Fruit fly (Drosophila melanogaster): Measurements from ENCODE around the gene Mst87F.

The Mst87F gene

DNA sequence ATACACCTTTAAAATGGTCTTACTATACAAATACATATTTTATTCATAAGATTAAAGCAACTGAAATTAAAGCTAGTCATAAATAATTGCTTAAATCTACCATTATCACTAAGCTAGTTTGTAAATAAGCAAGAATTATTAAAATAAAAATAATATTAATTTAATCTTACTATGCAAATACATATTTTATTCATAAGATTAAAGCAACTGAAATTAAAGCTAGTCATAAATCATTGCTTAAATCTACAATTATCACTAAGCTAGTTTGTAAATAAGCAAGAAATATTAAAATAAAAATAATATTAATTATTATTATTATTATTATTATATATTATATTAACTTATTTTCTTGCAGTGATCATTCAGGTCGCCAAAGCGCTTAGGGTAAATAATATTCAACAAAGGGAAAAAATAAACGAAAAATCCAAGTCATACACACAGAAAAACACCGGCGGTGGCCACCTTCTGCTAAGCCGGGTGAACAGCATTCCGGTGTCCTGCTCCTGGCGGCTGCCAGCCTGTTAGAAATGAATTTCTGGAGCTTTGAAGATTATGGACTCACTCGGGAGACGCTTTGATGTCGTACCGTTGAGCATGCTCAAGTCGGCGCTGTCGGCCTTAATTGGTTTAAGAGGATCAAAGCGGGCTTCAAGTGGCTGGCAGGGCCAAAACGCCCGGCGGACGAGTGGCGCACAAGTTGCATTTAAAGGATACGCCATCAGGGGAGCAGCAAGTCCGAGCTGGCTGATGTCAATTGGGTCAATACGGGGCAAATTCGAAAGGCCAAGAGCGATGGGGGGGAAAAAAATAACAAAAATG, 23.7 kb downstream of the Mst87F start (continued):
- TF ChIP-seq CG15011 (GFP tag; optimal IDR thresholded peaks at IDR 0.05) (no peak), CG33557 (GFP tag; optimal IDR thresholded peaks at IDR 0.05) (no peak), CG16813 (GFP tag; IDR thresholded peaks at IDR 0.05; ENCODE audit: partially characterized antibody) (no peak), Lpt (GFP tag; optimal IDR thresholded peaks at IDR 0.05) (no peak), sens (GFP tag) (peak; percentile 59), pb (GFP tag; optimal IDR thresholded peaks at IDR 0.05) (no peak), fd3F (GFP tag; optimal IDR thresholded peaks at IDR 0.05) (no peak), fd96Cb (tag; optimal IDR thresholded peaks at IDR 0.05) (peak; percentile 29), D19A (tag; optimal IDR thresholded peaks at IDR 0.05) (peak; percentile 79), Ets97D (GFP tag; optimal IDR thresholded peaks at IDR 0.05) (no peak), bigmax (GFP tag; optimal IDR thresholded peaks at IDR 0.05) (no peak), Sry-β (GFP tag; optimal IDR thresholded peaks at IDR 0.05) (no peak), CG32767 (GFP tag; IDR thresholded peaks at IDR 0.05) (no peak), sr (GFP tag; IDR thresholded peaks at IDR 0.05) (no peak), nerfin-2 (GFP tag; IDR thresholded peaks at IDR 0.05; ENCODE audit: partially characterized antibody) (no peak; the same call in 1 of the 2 replicates), CG2199 (GFP tag; IDR thresholded peaks at IDR 0.05) (no peak), CG2202 (tag; optimal IDR thresholded peaks at IDR 0.05) (no peak), cwo (GFP tag; optimal IDR thresholded peaks at IDR 0.05) (peak; percentile 42), CG6175 (GFP tag; IDR thresholded peaks at IDR 0.05) (no peak), CG10366 (GFP tag; IDR thresholded peaks at IDR 0.05) (no peak), knrl (GFP tag; IDR thresholded peaks at IDR 0.05; ENCODE audit: partially characterized antibody) (no peak), CG1233 (GFP tag; optimal IDR thresholded peaks at IDR 0.05) (peak; percentile 29), CG8388 (GFP tag; optimal IDR thresholded peaks at IDR 0.05) (peak; percentile 10), tin (GFP tag; optimal IDR thresholded peaks at IDR 0.05) (peak; percentile 4), toy (GFP tag; IDR thresholded peaks at IDR 0.05) (no peak), CG9797 (GFP tag; optimal IDR thresholded peaks at IDR 0.05) (no peak), CG10431 (GFP tag; optimal IDR thresholded peaks at IDR 0.05) (no peak), CG9609 (GFP tag; optimal IDR thresholded peaks at IDR 0.05) (no peak), CG11456 (GFP tag; IDR thresholded peaks at IDR 0.05) (no peak), pho (GFP tag; optimal IDR thresholded peaks at IDR 0.05) (no peak), pum (GFP tag; optimal IDR thresholded peaks at IDR 0.05) (no peak), sd (tag; optimal IDR thresholded peaks at IDR 0.05) (peak; percentile 100), D (optimal IDR thresholded peaks at IDR 0.05) (no peak), D (GFP tag; optimal IDR thresholded peaks at IDR 0.05) (peak; percentile 38), Atf-2 (GFP tag; optimal IDR thresholded peaks at IDR 0.05) (no peak), sc (optimal IDR thresholded peaks at IDR 0.05) (no peak), sc (GFP tag; optimal IDR thresholded peaks at IDR 0.05) (peak; percentile 4), Sox102F (GFP tag; optimal IDR thresholded peaks at IDR 0.05) (peak; percentile 25), sna (GFP tag; IDR thresholded peaks at IDR 0.05; ENCODE audit: partially characterized antibody) (no peak), Deaf1 (tag; optimal IDR thresholded peaks at IDR 0.05) (peak; percentile 6), hb (GFP tag; IDR thresholded peaks at IDR 0.05; ENCODE audit: partially characterized antibody) (no peak), grau (tag; optimal IDR thresholded peaks at IDR 0.05) (peak; percentile 59), CG17361 (GFP tag; IDR thresholded peaks at IDR 0.05) (peak; percentile 73; the same call in 1 of the 3 replicates), nau (GFP tag; optimal IDR thresholded peaks at IDR 0.05) (peak; percentile 15), Ets65A (GFP tag) (no peak), vvl (GFP tag; IDR thresholded peaks at IDR 0.05) (no peak; the same call in 1 of the 2 replicates), fru (optimal IDR thresholded peaks at IDR 0.05) (no peak), zfh2 (GFP tag; optimal IDR thresholded peaks at IDR 0.05) (no peak), salm (tag; optimal IDR thresholded peaks at IDR 0.05) (no peak), Asciz (GFP tag; optimal IDR thresholded peaks at IDR 0.05) (peak; percentile 31), br (optimal IDR thresholded peaks at IDR 0.05) (no peak)
